Fruit fly (Drosophila melanogaster) whole organism, wandering third instar larva: ENCODE measurements around the gene CG6310.

Source experiments
- Dfd ChIP-seq: fragments of >200 bp; optimal IDR thresholded peaks from 2 replicates; lab custom pipeline; 2017; ENCODE audit warnings: missing biosample characterization, missing genetic modification characterization
- Myc ChIP-seq: fragments of >200 bp; optimal IDR thresholded peaks from 2 replicates; lab custom pipeline; 2017
- Sp1 ChIP-seq: fragments of 200-800 bp; sonication (Bioruptor generic); optimal IDR thresholded peaks from 3 replicates; lab custom pipeline; 2019; ENCODE audit warnings: missing biosample characterization, mild to moderate bottlenecking, missing genetic modification characterization, moderate library complexity
- br ChIP-seq: fragments of 200-800 bp; sonication (Bioruptor generic); optimal IDR thresholded peaks from 2 replicates; lab custom pipeline; 2016; ENCODE audit warnings: missing biosample characterization, missing genetic modification characterization
- psq ChIP-seq: fragments of 200-800 bp; sonication (Bioruptor generic); optimal IDR thresholded peaks from 3 replicates; lab custom pipeline; 2017; ENCODE audit warnings: missing biosample characterization, mild to moderate bottlenecking, missing genetic modification characterization, moderate library complexity
- tai ChIP-seq: sonication (Bioruptor generic); optimal IDR thresholded peaks from 2 replicates; lab custom pipeline; 2016; ENCODE audit warnings: missing biosample characterization, missing genetic modification characterization
- usp ChIP-seq: fragments of >200 bp; optimal IDR thresholded peaks from 2 replicates; lab custom pipeline; 2017; ENCODE audit warnings: missing biosample characterization, missing genetic modification characterization

dm6 chr3L:11065850-11066249, 3.8 kb downstream of the CG6310 start:
- TF ChIP-seq psq (GFP tag; lab: Kevin White, UChicago) = no peak
- TF ChIP-seq Dfd (GFP tag; lab: Kevin White, UChicago) = no peak
- no peak for TF ChIP-seq Sp1 (GFP tag; lab: Kevin White, UChicago)
- TF ChIP-seq tai (GFP tag; lab: Kevin White, UChicago) = no peak
- no peak for TF ChIP-seq usp (GFP tag; lab: Kevin White, UChicago)
- TF ChIP-seq br (GFP tag; lab: Kevin White, UChicago) = no peak
- no peak for TF ChIP-seq Myc (lab: Kevin White, UChicago)
